Worm (Caenorhabditis elegans): Measurements from ENCODE around the gene fbxb-53.
"Not testable (repeated sequence)": the region's sequence is repeated elsewhere in the genome, so short reads cannot be mapped to it uniquely, and the experiment has no call there.

- not testable (repeated sequence) for TF ChIP-seq zip-2 (tag; optimal IDR thresholded peaks at IDR 0.05); snpc-4 (tag; optimal IDR thresholded peaks at IDR 0.05); Y5F2A.4 (GFP tag; optimal IDR thresholded peaks at IDR 0.05); nhr-41 (GFP tag; IDR thresholded peaks at IDR 0.05); unc-39 (tag; optimal IDR thresholded peaks at IDR 0.05); Y105C5A.15 (GFP tag; IDR thresholded peaks at IDR 0.05)
Observed at ce11 chrII:1767458-1767857, 10.8 kb downstream of the fbxb-53 start.
